Fruit fly (Drosophila melanogaster): ENCODE results near the gene Stim.

DNA sequence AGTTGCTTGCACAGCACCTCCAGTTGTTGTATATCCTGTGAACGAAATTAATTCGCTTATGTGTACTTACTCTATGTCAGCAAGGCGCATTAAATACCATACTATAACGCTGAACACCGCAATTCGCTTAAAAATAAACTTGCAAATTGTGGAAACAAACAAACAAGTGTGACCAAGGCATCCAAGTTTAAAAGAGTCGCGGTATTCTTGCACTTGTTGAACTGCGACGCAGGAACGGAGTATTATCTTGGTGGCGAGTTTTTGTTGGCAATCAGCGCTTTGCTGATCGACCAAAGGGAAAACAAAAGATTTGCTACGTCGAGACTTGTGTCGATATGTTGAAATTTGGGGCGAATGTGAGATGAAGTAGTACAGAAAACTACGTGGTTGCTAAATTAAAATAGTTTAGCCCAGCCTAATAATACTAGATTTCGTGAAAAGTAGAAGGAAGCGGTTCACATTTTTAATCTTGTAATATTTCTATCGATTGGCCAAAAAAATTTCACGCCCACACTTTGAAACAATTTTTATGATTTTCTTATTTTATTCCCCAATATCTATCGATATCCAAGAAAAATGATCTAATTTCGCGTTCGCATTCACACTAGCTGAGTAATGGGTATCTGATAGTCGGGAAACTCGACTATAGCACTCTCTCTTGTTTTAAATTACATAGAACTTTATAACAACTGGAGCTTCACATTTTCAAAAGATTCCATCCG lies 6.6 kb downstream of the Stim start, which contains the start of gene Ranbp16:
- no peak for TF ChIP-seq CG6792 (GFP tag; optimal IDR thresholded peaks at IDR 0.05)
- no peak for TF ChIP-seq CG4318 (GFP tag; optimal IDR thresholded peaks at IDR 0.05)
- no peak for TF ChIP-seq CG9139 (GFP tag; optimal IDR thresholded peaks at IDR 0.05)
- TF ChIP-seq CG6854 (GFP tag; optimal IDR thresholded peaks at IDR 0.05): no peak
- no peak for TF ChIP-seq dsx (GFP tag; optimal IDR thresholded peaks at IDR 0.05; ENCODE audit: poor library complexity, severe bottlenecking)
- TF ChIP-seq svp (GFP tag): no peak
- TF ChIP-seq CG11294 (GFP tag; IDR thresholded peaks at IDR 0.05): no peak
- no peak for TF ChIP-seq CG31627 (GFP tag; optimal IDR thresholded peaks at IDR 0.05)
- TF ChIP-seq Gug (GFP tag; IDR thresholded peaks at IDR 0.05): no peak
- TF ChIP-seq fd59A (GFP tag; optimal IDR thresholded peaks at IDR 0.05): no peak
- no peak for TF ChIP-seq Hr38 (GFP tag; optimal IDR thresholded peaks at IDR 0.05)

All from whole organism, prepupa.